Fruit fly (Drosophila melanogaster): ENCODE data around the gene mRpL28.

dm6 chr2L:4995010-4995836 lies 21.4 kb downstream of the mRpL28 start:
- TF ChIP-seq psq (GFP tag; optimal IDR thresholded peaks at IDR 0.05), result no peak
- no peak for TF ChIP-seq lola (GFP tag; optimal IDR thresholded peaks at IDR 0.05)
- TF ChIP-seq woc (GFP tag; optimal IDR thresholded peaks at IDR 0.05), result no peak
- no peak for TF ChIP-seq fru (GFP tag; optimal IDR thresholded peaks at IDR 0.05)
- no peak for TF ChIP-seq Sp1 (GFP tag; optimal IDR thresholded peaks at IDR 0.05)
- no peak for TF ChIP-seq h (GFP tag; optimal IDR thresholded peaks at IDR 0.05)
- no peak for TF ChIP-seq br (GFP tag; optimal IDR thresholded peaks at IDR 0.05)
- TF ChIP-seq usp (GFP tag; optimal IDR thresholded peaks at IDR 0.05), result no peak
